Fruit fly (Drosophila melanogaster): Measurements from ENCODE around the gene CG32071.

- TF ChIP-seq usp (GFP tag; optimal IDR thresholded peaks at IDR 0.05) (no peak), CG8478 (optimal IDR thresholded peaks at IDR 0.05) (no peak)
Measured at dm6 chr3L:11094279-11094678, 9.4 kb downstream of the CG32071 start.

All from whole organism.